Fruit fly (Drosophila melanogaster) Kc167 (cell line): Measurements from ENCODE around the gene tsh.

Experiments used
- Myc ChIP-seq: fragments of >200 bp; optimal IDR thresholded peaks from 2 replicates; lab custom pipeline; 2017; ENCODE audit warnings: missing external identifiers
- Sin3A ChIP-seq: fragments of >200 bp; optimal IDR thresholded peaks from 2 replicates; lab custom pipeline; 2018; ENCODE audit warnings: missing external identifiers
- h ChIP-seq: fragments of >200 bp; optimal IDR thresholded peaks from 3 replicates; lab custom pipeline; 2018; ENCODE audit warnings: missing external identifiers
- insv ChIP-seq: fragments of >200 bp; optimal IDR thresholded peaks from 3 replicates; lab custom pipeline; 2018; ENCODE audit warnings: missing external identifiers
- psq ChIP-seq: fragments of >200 bp; optimal IDR thresholded peaks from 2 replicates; lab custom pipeline; 2017; ENCODE audit warnings: missing external identifiers
- ttk ChIP-seq: sonication (Bioruptor generic); optimal IDR thresholded peaks from 2 replicates; lab custom pipeline; 2017; ENCODE audit warnings: missing external identifiers

DNA sequence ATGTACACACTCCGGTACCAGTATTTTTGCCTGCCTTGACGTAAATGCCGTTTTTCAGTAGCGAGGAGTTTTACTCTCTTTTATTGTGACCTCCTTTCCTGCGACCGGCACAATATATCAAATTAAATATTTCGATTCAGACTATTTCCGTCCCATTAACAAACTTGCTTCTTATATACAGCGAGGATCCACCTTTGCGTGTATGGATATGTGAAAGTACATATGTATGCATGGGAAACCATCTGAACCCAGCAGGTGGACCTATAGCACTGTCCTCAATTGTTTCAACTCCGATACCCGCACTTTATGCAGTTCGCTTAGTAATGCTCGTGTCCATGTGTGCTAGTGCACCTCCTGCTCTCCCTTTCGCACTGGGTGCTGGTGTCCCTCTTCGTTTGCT, 18.9 kb downstream of the tsh start:
- TF ChIP-seq insv (lab: Kevin White, UChicago) = no peak
- no peak for TF ChIP-seq Myc (lab: Kevin White, UChicago)
- TF ChIP-seq ttk (lab: Kevin White, UChicago) = no peak
- TF ChIP-seq psq (lab: Kevin White, UChicago) = no peak
- TF ChIP-seq Sin3A (lab: Kevin White, UChicago) = no peak
- TF ChIP-seq h (lab: Kevin White, UChicago) = no peak
